Fruit fly (Drosophila melanogaster): Measurements from ENCODE around the gene CG10375.

Gene CG10375

DNA sequence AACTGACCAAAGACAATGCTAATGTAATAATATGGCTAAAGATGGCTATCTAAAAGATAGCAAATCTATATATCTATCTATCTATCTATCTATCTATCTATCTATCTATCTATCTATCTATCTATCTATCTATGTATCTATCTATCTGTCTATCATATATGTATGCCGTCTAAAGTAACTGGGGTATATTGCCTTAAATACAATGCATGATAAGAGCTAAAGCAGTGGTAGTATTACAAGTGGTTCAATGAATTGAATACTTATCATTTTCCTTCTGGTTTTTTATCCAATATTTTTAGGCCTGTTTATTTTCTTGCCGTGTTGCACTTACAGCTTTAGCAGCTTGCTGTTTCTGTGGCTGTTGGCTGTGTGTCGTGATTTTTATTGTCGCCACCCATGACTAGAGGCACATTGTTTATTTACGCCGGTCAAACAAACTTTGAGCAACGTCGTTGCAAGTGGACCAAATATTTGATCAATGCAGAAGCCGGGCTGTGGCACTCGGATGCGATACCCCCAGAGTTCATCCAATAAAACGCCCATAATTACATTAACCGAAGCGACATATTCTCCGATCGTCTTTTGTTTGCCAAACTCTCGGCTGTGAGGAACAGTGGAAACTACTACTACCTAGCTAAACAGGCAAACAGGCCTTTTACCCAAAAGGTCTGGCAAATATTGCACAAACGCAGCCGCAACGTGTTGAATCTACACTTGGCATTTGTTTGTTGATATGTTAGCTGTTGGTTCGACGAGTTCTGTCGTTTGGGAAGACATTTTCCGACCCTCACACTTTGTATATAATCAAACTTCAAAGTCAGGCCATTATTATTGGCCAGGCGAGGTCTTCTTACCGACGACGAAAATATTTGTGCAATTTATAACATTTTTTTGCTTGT, 29.6 kb upstream of the CG10375 start (continued):
- TF ChIP-seq net (GFP tag; optimal IDR thresholded peaks at IDR 0.05) = no peak
- peak; percentile 50 for TF ChIP-seq CG34406 (GFP tag; optimal IDR thresholded peaks at IDR 0.05)
- peak; percentile 33 for TF ChIP-seq OdsH (GFP tag; optimal IDR thresholded peaks at IDR 0.05)
- peak; percentile 1 for TF ChIP-seq dac (GFP tag; optimal IDR thresholded peaks at IDR 0.05)
- peak; percentile 28 for TF ChIP-seq Ets96B (tag; optimal IDR thresholded peaks at IDR 0.05)
- TF ChIP-seq fd59A (GFP tag; optimal IDR thresholded peaks at IDR 0.05) = no peak
- TF ChIP-seq CG3919 (GFP tag; optimal IDR thresholded peaks at IDR 0.05) = peak; percentile 17
- TF ChIP-seq CG16779 (tag; optimal IDR thresholded peaks at IDR 0.05) = no peak
- TF ChIP-seq CG8632 (GFP tag; optimal IDR thresholded peaks at IDR 0.05) = peak; percentile 41
- peak; percentile 61 for TF ChIP-seq Eip78C (GFP tag)
- TF ChIP-seq spab (GFP tag; optimal IDR thresholded peaks at IDR 0.05) = peak; percentile 46
- no peak for TF ChIP-seq Hr38 (GFP tag; optimal IDR thresholded peaks at IDR 0.05)
- peak; percentile 55 for TF ChIP-seq achi (GFP tag; optimal IDR thresholded peaks at IDR 0.05)
- TF ChIP-seq Eip75B (GFP tag; optimal IDR thresholded peaks at IDR 0.05) = no peak
- TF ChIP-seq CG6854 (GFP tag; optimal IDR thresholded peaks at IDR 0.05) = no peak
- no peak for TF ChIP-seq CG31627 (GFP tag; optimal IDR thresholded peaks at IDR 0.05)
- no peak for TF ChIP-seq Met (GFP tag; optimal IDR thresholded peaks at IDR 0.05)
- TF ChIP-seq svp (GFP tag) = no peak
- TF ChIP-seq cyc (GFP tag; optimal IDR thresholded peaks at IDR 0.05) = no peak
- no peak for TF ChIP-seq topi (GFP tag; optimal IDR thresholded peaks at IDR 0.05)
- TF ChIP-seq CG9139 (GFP tag; optimal IDR thresholded peaks at IDR 0.05) = peak; percentile 1
- no peak for TF ChIP-seq Gug (GFP tag; IDR thresholded peaks at IDR 0.05)
- peak; percentile 81 for TF ChIP-seq CG32006 (GFP tag; optimal IDR thresholded peaks at IDR 0.05)
- no peak for TF ChIP-seq Eip93F (GFP tag; optimal IDR thresholded peaks at IDR 0.05)
- peak; percentile 4 for TF ChIP-seq CG3032 (tag; optimal IDR thresholded peaks at IDR 0.05)
- TF ChIP-seq salr (GFP tag; optimal IDR thresholded peaks at IDR 0.05) = no peak

DNA sequence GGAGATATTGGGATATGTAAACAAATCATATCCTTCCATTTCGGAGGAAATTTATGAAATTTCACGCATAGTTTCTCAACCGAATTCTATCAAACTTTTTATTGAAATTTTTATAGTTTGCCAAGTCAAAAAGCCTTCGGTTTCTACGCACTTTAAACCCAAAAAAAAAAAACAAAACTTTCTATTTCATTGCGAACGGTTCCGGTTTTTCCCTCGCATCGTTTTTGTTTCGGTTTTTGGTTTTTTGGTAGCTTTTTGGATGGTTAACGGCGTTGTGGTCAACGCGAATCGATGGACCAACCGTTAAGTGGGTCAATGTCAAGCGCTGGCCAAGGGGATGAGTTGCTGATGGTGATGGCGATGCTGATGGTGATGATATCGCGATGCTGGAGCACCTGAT, 26.5 kb upstream of the CG10375 start:
- TF ChIP-seq spab (GFP tag; optimal IDR thresholded peaks at IDR 0.05) = no peak
- TF ChIP-seq CG11294 (GFP tag; IDR thresholded peaks at IDR 0.05) = no peak

DNA sequence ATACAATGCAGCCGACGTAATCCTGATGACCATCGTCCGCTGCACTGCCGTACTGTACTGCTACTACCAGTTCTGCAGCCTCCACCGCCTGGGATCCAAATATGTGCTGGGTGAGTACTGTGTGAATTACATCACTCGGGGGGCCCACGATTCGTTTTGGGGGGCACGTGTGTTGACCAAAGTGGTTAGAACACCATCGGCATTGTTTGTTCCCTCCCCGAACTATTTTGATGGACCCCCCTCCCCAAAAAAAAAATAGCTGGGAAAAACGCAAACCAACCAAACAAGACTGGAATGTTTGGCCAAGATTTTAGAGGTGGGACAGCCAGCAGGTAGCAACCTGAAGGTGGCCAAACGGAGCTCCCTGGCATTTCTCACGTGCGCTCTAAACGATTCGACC, 20.1 kb upstream of the CG10375 start:
- no peak for TF ChIP-seq Hr38 (GFP tag; optimal IDR thresholded peaks at IDR 0.05)
- TF ChIP-seq Smox (GFP tag; optimal IDR thresholded peaks at IDR 0.05) = no peak
- peak; percentile 74 for TF ChIP-seq fkh (GFP tag; optimal IDR thresholded peaks at IDR 0.05)
- no peak for TF ChIP-seq CG11294 (GFP tag; IDR thresholded peaks at IDR 0.05)
- no peak for TF ChIP-seq Eip75B (GFP tag; optimal IDR thresholded peaks at IDR 0.05)

dm6 chr3R:23752728-23753127, 14.8 kb upstream of the CG10375 start, which contains the start of the genes RanBP3 and Rpt5:
TSS of gene RanBP3 (minus strand) at chr3R:23752834.
TSS of gene Rpt5 (plus strand) at chr3R:23752876.
- TF ChIP-seq topi (GFP tag; optimal IDR thresholded peaks at IDR 0.05) (peak; percentile 69), CG8319 (GFP tag; optimal IDR thresholded peaks at IDR 0.05) (no peak), Hr39 (GFP tag; optimal IDR thresholded peaks at IDR 0.05) (no peak), CG3919 (GFP tag; optimal IDR thresholded peaks at IDR 0.05) (no peak), CG8632 (GFP tag; optimal IDR thresholded peaks at IDR 0.05) (no peak), net (GFP tag; optimal IDR thresholded peaks at IDR 0.05) (no peak), CG11294 (GFP tag; IDR thresholded peaks at IDR 0.05) (no peak), dsx (GFP tag; optimal IDR thresholded peaks at IDR 0.05; ENCODE audit: poor library complexity, severe bottlenecking) (no peak), CG10631 (GFP tag; optimal IDR thresholded peaks at IDR 0.05) (no peak), CG9139 (GFP tag; optimal IDR thresholded peaks at IDR 0.05) (no peak), CG11902 (GFP tag; optimal IDR thresholded peaks at IDR 0.05) (no peak), CG6163 (GFP tag; IDR thresholded peaks at IDR 0.05) (peak; percentile 16; the same call in 1 of the 3 replicates), esn (GFP tag; optimal IDR thresholded peaks at IDR 0.05) (peak; percentile 77), fd85E (GFP tag; optimal IDR thresholded peaks at IDR 0.05) (no peak), CG6276 (GFP tag; optimal IDR thresholded peaks at IDR 0.05) (no peak), CG32006 (GFP tag; optimal IDR thresholded peaks at IDR 0.05) (no peak), pdm3 (GFP tag; optimal IDR thresholded peaks at IDR 0.05) (no peak), CG16779 (tag; optimal IDR thresholded peaks at IDR 0.05) (no peak), Ets96B (tag; optimal IDR thresholded peaks at IDR 0.05) (no peak), Eip78C (GFP tag) (no peak), Met (GFP tag; optimal IDR thresholded peaks at IDR 0.05) (no peak), ss (GFP tag; optimal IDR thresholded peaks at IDR 0.05) (no peak), CG8119 (GFP tag; IDR thresholded peaks at IDR 0.05) (no peak), dac (GFP tag; optimal IDR thresholded peaks at IDR 0.05) (no peak), fd59A (GFP tag; optimal IDR thresholded peaks at IDR 0.05) (no peak), CG1621 (tag; optimal IDR thresholded peaks at IDR 0.05) (peak; percentile 18), Smox (GFP tag; optimal IDR thresholded peaks at IDR 0.05) (no peak), lz (GFP tag; optimal IDR thresholded peaks at IDR 0.05) (peak; percentile 62), Hr38 (GFP tag; optimal IDR thresholded peaks at IDR 0.05) (no peak)
